Fruit fly (Drosophila melanogaster) whole organism, embryonic: ENCODE results near the gene COX7AL2.

Source experiments
- BEAF-32 ChIP-seq: fragments of 200-800 bp; sonication (Bioruptor generic); optimal IDR thresholded peaks from 3 replicates; lab custom pipeline; 2017; ENCODE audit warnings: missing biosample characterization, missing genetic modification characterization, mild to moderate bottlenecking, moderate library complexity, missing genetic modification reagents
- Bgb ChIP-seq: fragments of 200-800 bp; sonication (Bioruptor generic); IDR thresholded peaks from 2 replicates; pipeline ENCODE4 v1.3.6; 2022; ENCODE audit warnings: missing biosample characterization, missing genetic modification characterization; ENCODE audit not compliant: partially characterized antibody
- CG10209 ChIP-seq: fragments of 200-800 bp; sonication (Bioruptor generic); optimal IDR thresholded peaks from 3 replicates; lab custom pipeline; 2017; ENCODE audit warnings: missing biosample characterization, mild to moderate bottlenecking, missing genetic modification characterization, missing genetic modification reagents
- CG10267 ChIP-seq: fragments of 200-800 bp; sonication (Bioruptor generic); optimal IDR thresholded peaks from 2 replicates; lab custom pipeline; 2018; ENCODE audit warnings: missing biosample characterization, mild to moderate bottlenecking, missing genetic modification characterization, moderate library complexity
- CG10431 ChIP-seq: fragments of 200-800 bp; sonication (Bioruptor generic); optimal IDR thresholded peaks from 3 replicates; lab custom pipeline; 2018; ENCODE audit warnings: missing biosample characterization, mild to moderate bottlenecking, missing genetic modification characterization
- CG10979 ChIP-seq: fragments of 200-800 bp; sonication (Bioruptor generic); optimal IDR thresholded peaks from 2 replicates; lab custom pipeline; 2018; ENCODE audit warnings: missing biosample characterization, mild to moderate bottlenecking, missing genetic modification characterization, moderate library complexity
- CG13894 ChIP-seq: fragments of 200-800 bp; sonication (Bioruptor generic); optimal IDR thresholded peaks from 3 replicates; lab custom pipeline; 2018; ENCODE audit warnings: missing biosample characterization, mild to moderate bottlenecking, missing genetic modification characterization, moderate library complexity
- CG31441 ChIP-seq: fragments of 200-800 bp; sonication (Bioruptor generic); IDR thresholded peaks from 2 replicates; pipeline ENCODE4 v1.3.6; 2022; ENCODE audit warnings: missing biosample characterization, missing genetic modification characterization
- CG33213 ChIP-seq: fragments of 200-800 bp; sonication (Bioruptor generic); optimal IDR thresholded peaks from 3 replicates; lab custom pipeline; 2016; ENCODE audit warnings: missing biosample characterization, missing genetic modification characterization
- CG3838 ChIP-seq: fragments of 200-800 bp; sonication (Bioruptor generic); optimal IDR thresholded peaks from 3 replicates; lab custom pipeline; 2016; ENCODE audit warnings: missing biosample characterization, missing genetic modification characterization
- CG3995 ChIP-seq: fragments of 200-800 bp; sonication (Bioruptor generic); optimal IDR thresholded peaks from 3 replicates; lab custom pipeline; 2016; ENCODE audit warnings: missing biosample characterization, missing genetic modification characterization
- CG4282 ChIP-seq: fragments of 200-800 bp; sonication (Bioruptor generic); optimal IDR thresholded peaks from 2 replicates; lab custom pipeline; 2016; ENCODE audit warnings: missing biosample characterization, missing genetic modification characterization
- CG4617 ChIP-seq: fragments of 200-800 bp; sonication (Bioruptor generic); optimal IDR thresholded peaks from 3 replicates; lab custom pipeline; 2016; ENCODE audit warnings: missing biosample characterization, missing genetic modification characterization, borderline replicate concordance
- CG5180 ChIP-seq: fragments of 200-800 bp; sonication (Bioruptor generic); optimal IDR thresholded peaks from 3 replicates; lab custom pipeline; 2017; ENCODE audit warnings: missing biosample characterization, missing genetic modification characterization, mild to moderate bottlenecking, moderate library complexity, missing genetic modification reagents
- CG6272 ChIP-seq: fragments of 200-800 bp; sonication (Bioruptor generic); IDR thresholded peaks from 2 replicates; pipeline ENCODE4 v1.3.6; 2022; ENCODE audit warnings: missing biosample characterization, missing genetic modification characterization
- CG9727 ChIP-seq: fragments of 200-800 bp; sonication (Bioruptor generic); optimal IDR thresholded peaks from 3 replicates; lab custom pipeline; 2017; ENCODE audit warnings: missing biosample characterization, mild to moderate bottlenecking, missing genetic modification characterization
- CkIIα-i1 ChIP-seq: fragments of 200-800 bp; sonication (Bioruptor generic); IDR thresholded peaks from 2 replicates; pipeline ENCODE4 v1.3.6; 2022; ENCODE audit warnings: missing biosample characterization, missing genetic modification characterization
- E2f2 ChIP-seq: fragments of 200-800 bp; sonication (Bioruptor generic); IDR thresholded peaks from 2 replicates; pipeline ENCODE4 v1.3.6; 2022; ENCODE audit warnings: missing biosample characterization, missing genetic modification characterization
- Fer1 ChIP-seq: fragments of 200-800 bp; sonication (Bioruptor generic); optimal IDR thresholded peaks from 2 replicates; lab custom pipeline; 2017; ENCODE audit warnings: missing biosample characterization, mild to moderate bottlenecking, missing genetic modification characterization
- HLHmδ ChIP-seq: fragments of 200-800 bp; sonication (Bioruptor generic); optimal IDR thresholded peaks from 2 replicates; lab custom pipeline; 2018; ENCODE audit warnings: missing biosample characterization, mild to moderate bottlenecking, missing genetic modification characterization, moderate library complexity
- Hey ChIP-seq: fragments of 200-800 bp; sonication (Bioruptor generic); optimal IDR thresholded peaks from 3 replicates; lab custom pipeline; 2018; ENCODE audit warnings: missing biosample characterization, mild to moderate bottlenecking, missing genetic modification characterization
- HmgD ChIP-seq: fragments of 200-800 bp; sonication (Bioruptor generic); optimal IDR thresholded peaks from 3 replicates; lab custom pipeline; 2016; ENCODE audit warnings: missing biosample characterization, missing genetic modification characterization
- Hmr ChIP-seq: fragments of 200-800 bp; sonication (Bioruptor generic); optimal IDR thresholded peaks from 3 replicates; lab custom pipeline; 2017; ENCODE audit warnings: mild to moderate bottlenecking, missing biosample characterization, missing genetic modification reagents, missing genetic modification characterization
- Hsf ChIP-seq: fragments of 200-800 bp; sonication (Bioruptor generic); optimal IDR thresholded peaks from 3 replicates; lab custom pipeline; 2016; ENCODE audit warnings: missing biosample characterization, missing genetic modification characterization
- MBD-R2 ChIP-seq: fragments of 200-800 bp; sonication (Bioruptor generic); IDR thresholded peaks from 2 replicates; pipeline ENCODE4 v1.3.6; 2022; ENCODE audit warnings: missing biosample characterization, missing genetic modification characterization
- Mad ChIP-seq: fragments of 200-800 bp; sonication (Bioruptor generic); optimal IDR thresholded peaks from 2 replicates; lab custom pipeline; 2016; ENCODE audit warnings: missing biosample characterization, missing genetic modification characterization
- Meics ChIP-seq: fragments of 200-800 bp; sonication (Bioruptor generic); optimal IDR thresholded peaks from 2 replicates; lab custom pipeline; 2017; ENCODE audit warnings: missing biosample characterization, mild to moderate bottlenecking, missing genetic modification characterization
- Poxn ChIP-seq: fragments of 200-800 bp; sonication (Bioruptor generic); IDR thresholded peaks from 2 replicates; pipeline ENCODE4 v1.3.6; 2022; ENCODE audit warnings: missing biosample characterization, missing genetic modification characterization
- Side ChIP-seq: fragments of 200-800 bp; sonication (Bioruptor generic); optimal IDR thresholded peaks from 2 replicates; lab custom pipeline; 2016; ENCODE audit warnings: missing biosample characterization, missing genetic modification characterization
- Sin3A ChIP-seq: fragments of >200 bp; optimal IDR thresholded peaks from 2 replicates; lab custom pipeline; 2018
- bowl ChIP-seq: fragments of 200-800 bp; sonication (Bioruptor generic); IDR thresholded peaks from 2 replicates; pipeline ENCODE4 v1.3.6; 2022; ENCODE audit warnings: missing biosample characterization, missing genetic modification characterization
- ftz-f1 ChIP-seq: fragments of 200-800 bp; sonication (Bioruptor generic); optimal IDR thresholded peaks from 2 replicates; lab custom pipeline; 2016; ENCODE audit warnings: missing biosample characterization, missing genetic modification characterization
- gfzf ChIP-seq: fragments of 200-800 bp; sonication (Bioruptor generic); optimal IDR thresholded peaks from 2 replicates; lab custom pipeline; 2016; ENCODE audit warnings: missing biosample characterization, mild to moderate bottlenecking, missing genetic modification characterization, moderate library complexity
- ken ChIP-seq: fragments of 200-800 bp; sonication (Bioruptor generic); IDR thresholded peaks from 3 replicates; pipeline ENCODE4 v1.3.6; 2022; ENCODE audit warnings: missing biosample characterization, missing genetic modification characterization
- mirr ChIP-seq: fragments of 200-800 bp; sonication (Bioruptor generic); optimal IDR thresholded peaks from 3 replicates; lab custom pipeline; 2018; ENCODE audit warnings: missing biosample characterization, mild to moderate bottlenecking, missing genetic modification characterization
- nerfin-1 ChIP-seq: fragments of 200-800 bp; sonication (Bioruptor generic); optimal IDR thresholded peaks from 3 replicates; lab custom pipeline; 2019; ENCODE audit warnings: missing biosample characterization, mild to moderate bottlenecking, missing genetic modification characterization, moderate library complexity
- nmo ChIP-seq: fragments of 200-800 bp; sonication (Bioruptor generic); optimal IDR thresholded peaks from 2 replicates; lab custom pipeline; 2018; ENCODE audit warnings: missing biosample characterization, mild to moderate bottlenecking, missing genetic modification characterization, moderate library complexity
- p53 ChIP-seq: fragments of 200-800 bp; sonication (Bioruptor generic); optimal IDR thresholded peaks from 2 replicates; lab custom pipeline; 2016; ENCODE audit warnings: missing biosample characterization, missing genetic modification characterization
- row ChIP-seq: fragments of 200-800 bp; sonication (Bioruptor generic); IDR thresholded peaks from 3 replicates; pipeline ENCODE4 v1.3.6; 2022; ENCODE audit warnings: missing biosample characterization, missing genetic modification characterization
- sens ChIP-seq: fragments of 200-800 bp; sonication (Bioruptor generic); peaks from one replicate; lab custom pipeline; 2016; ENCODE audit warnings: missing biosample characterization, missing genetic modification characterization
- sima ChIP-seq: fragments of 200-800 bp; sonication (Bioruptor generic); optimal IDR thresholded peaks from 2 replicates; lab custom pipeline; 2016; ENCODE audit warnings: missing biosample characterization, missing genetic modification characterization
- vfl ChIP-seq: fragments of 200-800 bp; sonication (Bioruptor generic); optimal IDR thresholded peaks from 2 replicates; lab custom pipeline; 2016; ENCODE audit warnings: missing biosample characterization, missing genetic modification characterization
- wek ChIP-seq: fragments of 200-800 bp; sonication (Bioruptor generic); optimal IDR thresholded peaks from 3 replicates; lab custom pipeline; 2018; ENCODE audit warnings: missing biosample characterization, mild to moderate bottlenecking, missing genetic modification characterization, moderate library complexity

Gene COX7AL2

dm6 chr2L:2192123-2192601 lies 5.5 kb downstream of the COX7AL2 start, which contains the start of gene CG10874 (continued):
- TF ChIP-seq row (GFP tag; lab: Robert Waterston, UW) (no peak), CG33213 (GFP tag; lab: Kevin White, UChicago) (peak; percentile 65), Bgb (GFP tag; lab: Robert Waterston, UW) (no peak), Meics (GFP tag; lab: Kevin White, UChicago) (no peak), wek (GFP tag; lab: Kevin White, UChicago) (no peak), Sin3A (lab: Kevin White, UChicago) (peak; percentile 70), Mad (GFP tag; lab: Kevin White, UChicago) (no peak), CG6272 (no peak), CG3838 (GFP tag; lab: Kevin White, UChicago) (no peak), vfl (GFP tag; lab: Kevin White, UChicago) (no peak), MBD-R2 (GFP tag; lab: Robert Waterston, UW) (no peak), Poxn (GFP tag; lab: Robert Waterston, UW) (no peak), CG13894 (tag; lab: Kevin White, UChicago) (peak; percentile 66), Side (GFP tag; lab: Kevin White, UChicago) (no peak), sima (GFP tag; lab: Kevin White, UChicago) (no peak), sens (GFP tag; lab: Kevin White, UChicago) (peak; percentile 65), CG10267 (tag; lab: Kevin White, UChicago) (peak; percentile 61), CG10431 (GFP tag; lab: Kevin White, UChicago) (no peak), ken (GFP tag; lab: Robert Waterston, UW) (no peak), CG4282 (GFP tag; lab: Kevin White, UChicago) (no peak), nerfin-1 (no peak), HmgD (GFP tag; lab: Kevin White, UChicago) (peak; percentile 51), CG10209 (GFP tag; lab: Kevin White, UChicago) (no peak), CG5180 (GFP tag; lab: Kevin White, UChicago) (no peak), nmo (GFP tag; lab: Kevin White, UChicago) (peak; percentile 56), Fer1 (GFP tag; lab: Kevin White, UChicago) (peak; percentile 11), Hey (no peak), gfzf (GFP tag; lab: Kevin White, UChicago) (peak; percentile 98), CkIIα-i1 (GFP tag; lab: Robert Waterston, UW) (no peak), CG31441 (GFP tag; lab: Robert Waterston, UW) (no peak), CG10979 (tag; lab: Kevin White, UChicago) (peak; percentile 4), Hmr (GFP tag; lab: Kevin White, UChicago) (peak; percentile 55), Hsf (GFP tag; lab: Kevin White, UChicago) (no peak), ftz-f1 (GFP tag; lab: Kevin White, UChicago) (no peak), E2f2 (no peak), HLHmδ (GFP tag; lab: Kevin White, UChicago) (no peak), BEAF-32 (GFP tag; lab: Kevin White, UChicago) (peak; percentile 67), p53 (GFP tag; lab: Kevin White, UChicago) (no peak), CG3995 (GFP tag; lab: Kevin White, UChicago) (no peak), bowl (no peak), mirr (no peak), CG4617 (GFP tag; lab: Kevin White, UChicago) (peak; percentile 82), CG9727 (peak; percentile 1)
